Fruit fly (Drosophila melanogaster) whole organism, embryonic: Measurements from ENCODE around the gene comm.

ENCODE experiments used
- CG11093 ChIP-seq: fragments of 200-800 bp; sonication (Bioruptor generic); IDR thresholded peaks from 3 replicates; pipeline ENCODE4 v1.3.6; 2022; ENCODE audit warnings: missing biosample characterization, missing genetic modification characterization
- CG14860 ChIP-seq: fragments of 200-800 bp; sonication (Bioruptor generic); IDR thresholded peaks from 3 replicates; pipeline ENCODE4 v1.3.6; 2022; ENCODE audit warnings: missing biosample characterization, missing genetic modification characterization; ENCODE audit not compliant: partially characterized antibody
- CG16863 ChIP-seq: fragments of 200-800 bp; sonication (Bioruptor generic); optimal IDR thresholded peaks from 3 replicates; lab custom pipeline; 2016; ENCODE audit warnings: missing biosample characterization, missing genetic modification characterization
- CG6683 ChIP-seq: fragments of 200-800 bp; sonication (Bioruptor generic); optimal IDR thresholded peaks from 2 replicates; lab custom pipeline; 2017; ENCODE audit warnings: missing biosample characterization, mild to moderate bottlenecking, missing genetic modification characterization, missing genetic modification reagents
- CG7786 ChIP-seq: fragments of 200-800 bp; sonication (Bioruptor generic); optimal IDR thresholded peaks from 2 replicates; lab custom pipeline; 2016; ENCODE audit warnings: missing biosample characterization, missing genetic modification characterization
- CG8281 ChIP-seq: fragments of 200-800 bp; sonication (Bioruptor generic); optimal IDR thresholded peaks from 2 replicates; lab custom pipeline; 2018; ENCODE audit warnings: missing biosample characterization, mild to moderate bottlenecking, missing genetic modification characterization, moderate library complexity
- Dad ChIP-seq: fragments of 200-800 bp; sonication (Bioruptor generic); optimal IDR thresholded peaks from 3 replicates; lab custom pipeline; 2016; ENCODE audit warnings: missing biosample characterization, missing genetic modification characterization
- HLHmδ ChIP-seq: fragments of 200-800 bp; sonication (Bioruptor generic); optimal IDR thresholded peaks from 2 replicates; lab custom pipeline; 2018; ENCODE audit warnings: missing biosample characterization, mild to moderate bottlenecking, missing genetic modification characterization, moderate library complexity
- caup ChIP-seq: fragments of 200-800 bp; sonication (Bioruptor generic); optimal IDR thresholded peaks from 3 replicates; lab custom pipeline; 2017; ENCODE audit warnings: missing biosample characterization, mild to moderate bottlenecking, missing genetic modification characterization, moderate library complexity; ENCODE audit not compliant: severe bottlenecking
- ems ChIP-seq: fragments of 200-800 bp; sonication (Bioruptor generic); optimal IDR thresholded peaks from 3 replicates; lab custom pipeline; 2016; ENCODE audit warnings: missing biosample characterization, missing genetic modification characterization
- eyg ChIP-seq: fragments of 200-800 bp; sonication (Bioruptor generic); optimal IDR thresholded peaks from 3 replicates; lab custom pipeline; 2016; ENCODE audit warnings: missing biosample characterization, missing genetic modification characterization

dm6 chr3L:15758668-15759067 is 30.4 kb upstream of the comm start:
- no peak for TF ChIP-seq ems (GFP tag; lab: Kevin White, UChicago)
- no peak for TF ChIP-seq CG14860 (GFP tag; lab: Robert Waterston, UW)
- no peak for TF ChIP-seq CG16863 (GFP tag; lab: Kevin White, UChicago)
- no peak for TF ChIP-seq CG7786 (GFP tag; lab: Kevin White, UChicago)
- no peak for TF ChIP-seq CG11093
- no peak for TF ChIP-seq CG6683 (GFP tag; lab: Kevin White, UChicago)
- TF ChIP-seq Dad (GFP tag; lab: Kevin White, UChicago): no peak
- TF ChIP-seq CG8281 (tag; lab: Kevin White, UChicago): no peak
- no peak for TF ChIP-seq eyg
- TF ChIP-seq HLHmδ (GFP tag; lab: Kevin White, UChicago): no peak
- TF ChIP-seq caup (GFP tag; lab: Kevin White, UChicago): no peak
